Worm (Caenorhabditis elegans) whole organism, L1 larva: ENCODE data around the gene cox-5A.

Source experiments
- isw-1 ChIP-seq: fragments of 200-800 bp; sonication (Bioruptor generic); IDR thresholded peaks from 2 replicates; pipeline ENCODE4 v1.3.6; 2022; ENCODE audit warnings: missing genetic modification characterization, missing compliant biosample characterization
- jun-1 ChIP-seq: fragments of 150-350 bp; optimal IDR thresholded peaks from 2 replicates; lab custom pipeline; 2014; ENCODE audit warnings: missing biosample characterization, missing genetic modification reagents, missing genetic modification characterization
- nhr-28 ChIP-seq: fragments of 150-350 bp; optimal IDR thresholded peaks from 2 replicates; lab custom pipeline; 2014; ENCODE audit warnings: missing biosample characterization, missing genetic modification characterization
- nhr-85 ChIP-seq: sonication (generic microtip); peaks from one replicate; lab custom pipeline; 2016; ENCODE audit warnings: missing genetic modification characterization, inconsistent platforms, missing compliant biosample characterization
- nhr-90 ChIP-seq: sonication (generic microtip); optimal IDR thresholded peaks from 2 replicates; lab custom pipeline; 2016; ENCODE audit warnings: mild to moderate bottlenecking, missing genetic modification characterization, missing compliant biosample characterization; ENCODE audit not compliant: poor library complexity
- unc-62 ChIP-seq: fragments of 150-350 bp; optimal IDR thresholded peaks from 2 replicates; lab custom pipeline; 2014; ENCODE audit warnings: missing biosample characterization, missing genetic modification reagents, missing genetic modification characterization
- ztf-4 ChIP-seq: fragments of 150-350 bp; optimal IDR thresholded peaks from 2 replicates; lab custom pipeline; 2014; ENCODE audit warnings: missing biosample characterization, missing genetic modification characterization

ce11 chrIII:12875653-12876052, 29.6 kb upstream of the cox-5A start:
- TF ChIP-seq nhr-90 (tag; lab: Kevin White, UChicago) (no peak), jun-1 (tag; lab: Kevin White, UChicago) (no peak), unc-62 (GFP tag; lab: Kevin White, UChicago) (no peak), nhr-28 (tag; lab: Kevin White, UChicago) (no peak), ztf-4 (no peak), nhr-85 (tag; lab: Kevin White, UChicago) (no peak), isw-1 (no peak)
